Worm (Caenorhabditis elegans): ENCODE results near the gene nhr-192.

The nhr-192 gene

DNA sequence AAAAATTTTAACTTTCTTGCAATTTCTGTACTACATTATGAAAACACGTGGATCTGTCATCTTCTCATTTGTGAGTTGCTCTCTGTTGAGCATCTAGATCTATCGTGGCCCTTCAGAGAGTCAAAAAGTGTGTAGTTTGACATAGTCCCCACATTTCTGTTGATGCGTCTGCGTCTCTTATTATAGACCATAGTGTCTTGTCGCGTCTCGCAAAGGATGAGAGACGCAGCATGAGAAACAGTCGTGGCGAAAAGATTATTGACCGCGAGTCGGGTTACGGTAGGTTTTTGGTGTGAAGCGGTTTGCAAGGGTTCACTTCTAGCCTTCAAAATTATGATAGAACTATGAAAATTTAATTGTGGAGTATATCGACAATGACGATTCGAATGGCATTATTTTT, 28.2 kb downstream of the nhr-192 start:
- peak; percentile 86 for TF ChIP-seq nhr-71 (tag; optimal IDR thresholded peaks at IDR 0.05)
- TF ChIP-seq mef-2 (tag; optimal IDR thresholded peaks at IDR 0.05): no peak
- TF ChIP-seq hlh-17 (GFP tag; optimal IDR thresholded peaks at IDR 0.05; ENCODE audit: borderline replicate concordance): no peak
- TF ChIP-seq skn-1 (tag; optimal IDR thresholded peaks at IDR 0.05): peak; percentile 63
- peak; percentile 4 for TF ChIP-seq lir-3 (tag; optimal IDR thresholded peaks at IDR 0.05; ENCODE audit: poor library complexity)
- no peak for TF ChIP-seq sptf-1 (tag; optimal IDR thresholded peaks at IDR 0.05)
- TF ChIP-seq fkh-10 (GFP tag; optimal IDR thresholded peaks at IDR 0.05): peak; percentile 31
- TF ChIP-seq egl-13 (tag; optimal IDR thresholded peaks at IDR 0.05): peak; percentile 45
- TF ChIP-seq blmp-1 (tag; optimal IDR thresholded peaks at IDR 0.05): peak; percentile 72
- no peak for TF ChIP-seq ets-5 (GFP tag; IDR thresholded peaks at IDR 0.05)
- TF ChIP-seq rnt-1 (tag; optimal IDR thresholded peaks at IDR 0.05): peak; percentile 90
- peak; percentile 95 to 98 for TF ChIP-seq lsy-2 (tag; optimal IDR thresholded peaks at IDR 0.05)
- TF ChIP-seq mep-1 (tag; optimal IDR thresholded peaks at IDR 0.05): peak; percentile 58
- TF ChIP-seq dsc-1 (tag; optimal IDR thresholded peaks at IDR 0.05): peak; percentile 54
- TF ChIP-seq elt-2 (tag; optimal IDR thresholded peaks at IDR 0.05): peak; percentile 17
- TF ChIP-seq nhr-11 (tag; optimal IDR thresholded peaks at IDR 0.05): peak; percentile 11
- peak; percentile 11 for TF ChIP-seq snpc-4 (tag; optimal IDR thresholded peaks at IDR 0.05)
- TF ChIP-seq xbp-1 (tag; optimal IDR thresholded peaks at IDR 0.05): peak; percentile 69
- peak in 2 of 3 experiments; percentile 38 for TF ChIP-seq dpl-1 (GFP tag; optimal IDR thresholded peaks at IDR 0.05)
- peak; percentile 57 for TF ChIP-seq grh-1 (GFP tag; IDR thresholded peaks at IDR 0.05)
- peak; percentile 12 for TF ChIP-seq ama-1 (optimal IDR thresholded peaks at IDR 0.05)
- TF ChIP-seq nhr-19 (GFP tag; conservative IDR thresholded peaks at IDR 0.05): peak; percentile 55
- peak; percentile 58 to 73 for TF ChIP-seq lin-35 (GFP tag; optimal IDR thresholded peaks at IDR 0.05)
- TF ChIP-seq zip-4 (GFP tag; optimal IDR thresholded peaks at IDR 0.05): no peak
- TF ChIP-seq nhr-85 (tag): peak; percentile 87
- no peak for TF ChIP-seq ceh-90 (tag; optimal IDR thresholded peaks at IDR 0.05)
- TF ChIP-seq ceh-8 (GFP tag; optimal IDR thresholded peaks at IDR 0.05): no peak
- TF ChIP-seq nhr-76 (tag; optimal IDR thresholded peaks at IDR 0.05): no peak
- TF ChIP-seq fos-1 (tag; optimal IDR thresholded peaks at IDR 0.05): peak; percentile 69
- peak; percentile 25 for TF ChIP-seq lin-39 (tag; optimal IDR thresholded peaks at IDR 0.05)
- peak; percentile 57 for TF ChIP-seq lin-13 (GFP tag; optimal IDR thresholded peaks at IDR 0.05)
- TF ChIP-seq unc-86 (tag; optimal IDR thresholded peaks at IDR 0.05): peak; percentile 68
- TF ChIP-seq C34B4.2 (tag; optimal IDR thresholded peaks at IDR 0.05): no peak
- TF ChIP-seq jun-1 (tag; optimal IDR thresholded peaks at IDR 0.05): peak; percentile 67
- peak; percentile 81 for TF ChIP-seq snu-23 (GFP tag; optimal IDR thresholded peaks at IDR 0.05)
- TF ChIP-seq ceh-82 (tag; optimal IDR thresholded peaks at IDR 0.05): peak; percentile 74 to 83 (median 74)
- TF ChIP-seq alr-1 (tag; optimal IDR thresholded peaks at IDR 0.05; ENCODE audit: borderline replicate concordance): no peak
- no peak for TF ChIP-seq pqm-1 (tag; optimal IDR thresholded peaks at IDR 0.05)
- peak; percentile 71 to 85 for TF ChIP-seq efl-1 (optimal IDR thresholded peaks at IDR 0.05)
- TF ChIP-seq efl-1 (GFP tag; optimal IDR thresholded peaks at IDR 0.05 in 1 of 2): peak; percentile 21 to 92
- peak; percentile 43 for TF ChIP-seq C16A3.4 (tag; optimal IDR thresholded peaks at IDR 0.05)
- TF ChIP-seq egl-27 (tag; optimal IDR thresholded peaks at IDR 0.05): peak in 1 of 2 experiments; percentile 24
- TF ChIP-seq vab-15 (tag; optimal IDR thresholded peaks at IDR 0.05): no peak
- peak; percentile 61 for TF ChIP-seq nhr-77 (tag; optimal IDR thresholded peaks at IDR 0.05)
- peak; percentile 89 for TF ChIP-seq lin-14 (GFP tag; optimal IDR thresholded peaks at IDR 0.05)
- TF ChIP-seq isw-1 (GFP tag; IDR thresholded peaks at IDR 0.05): peak; percentile 28; the same call in 1 of the 2 replicates
- TF ChIP-seq swsn-7 (tag; optimal IDR thresholded peaks at IDR 0.05): peak; percentile 81
- peak; percentile 5 for TF ChIP-seq fkh-8 (tag; optimal IDR thresholded peaks at IDR 0.05)
- TF ChIP-seq mdl-1 (tag; optimal IDR thresholded peaks at IDR 0.05): peak in 1 of 2 experiments; percentile 68
- TF ChIP-seq irx-1 (tag; optimal IDR thresholded peaks at IDR 0.05): peak; percentile 56
- no peak for TF ChIP-seq unc-30 (tag; optimal IDR thresholded peaks at IDR 0.05)
- TF ChIP-seq elt-3 (tag; optimal IDR thresholded peaks at IDR 0.05): no peak
- peak; percentile 84 for TF ChIP-seq tbx-2 (tag; optimal IDR thresholded peaks at IDR 0.05)

All from whole organism, L1 larva.